Worm (Caenorhabditis elegans) whole organism, L4 larva: ENCODE results near the gene pges-2.

Experiments used
- F44E2.7 ChIP-seq: fragments of 200-800 bp; sonication (Bioruptor generic); IDR thresholded peaks from 2 replicates; pipeline ENCODE4 v2.1.2; 2022; ENCODE audit warnings: missing genetic modification characterization, missing compliant biosample characterization
- F49E8.2 ChIP-seq: sonication (generic microtip); optimal IDR thresholded peaks from 2 replicates; lab custom pipeline; 2016; ENCODE audit warnings: missing compliant biosample characterization, mild to moderate bottlenecking, missing genetic modification characterization, borderline replicate concordance
- T20F7.1 ChIP-seq: fragments of 200-800 bp; sonication (Bioruptor generic); optimal IDR thresholded peaks from 2 replicates; lab custom pipeline; 2018; ENCODE audit warnings: mild to moderate bottlenecking, missing genetic modification characterization, missing compliant biosample characterization
- T26A8.4 ChIP-seq: fragments of 200-800 bp; sonication (Bioruptor generic); IDR thresholded peaks from 2 replicates; pipeline ENCODE4 v1.3.6; 2022; ENCODE audit warnings: missing genetic modification characterization, missing compliant biosample characterization
- Y48G9A.11 ChIP-seq: fragments of 200-800 bp; sonication (Bioruptor generic); IDR thresholded peaks from 2 replicates; pipeline ENCODE4 v1.3.6; 2022; ENCODE audit warnings: missing genetic modification reagents, missing genetic modification characterization, missing compliant biosample characterization
- Y75B8A.6 ChIP-seq: fragments of 200-800 bp; sonication (Bioruptor generic); IDR thresholded peaks from 2 replicates; pipeline ENCODE4 v1.3.6; 2022; ENCODE audit warnings: missing genetic modification reagents, missing genetic modification characterization, missing compliant biosample characterization
- aly-2 ChIP-seq: sonication (generic microtip); optimal IDR thresholded peaks from 2 replicates; lab custom pipeline; 2018; ENCODE audit warnings: missing biosample characterization, missing genetic modification characterization
- ama-1 ChIP-seq: fragments of 150-350 bp; optimal IDR thresholded peaks from 2 replicates; lab custom pipeline; 2014; ENCODE audit warnings: inconsistent platforms, mixed read lengths
- arid-1 ChIP-seq: fragments of 200-800 bp; sonication (Bioruptor generic); conservative IDR thresholded peaks from 2 replicates; pipeline ENCODE4 v1.3.6; 2022; ENCODE audit warnings: missing genetic modification reagents, missing genetic modification characterization, missing compliant biosample characterization
- ceh-28 ChIP-seq: fragments of 150-350 bp; optimal IDR thresholded peaks from 2 replicates; lab custom pipeline; 2014; ENCODE audit warnings: missing biosample characterization, missing genetic modification reagents, missing genetic modification characterization
- ceh-32 ChIP-seq: sonication (generic microtip); optimal IDR thresholded peaks from 2 replicates; lab custom pipeline; 2016; ENCODE audit warnings: mild to moderate bottlenecking, missing genetic modification characterization, missing compliant biosample characterization; ENCODE audit not compliant: poor library complexity
- ceh-44 ChIP-seq: fragments of 200-800 bp; sonication (Bioruptor generic); IDR thresholded peaks from 2 replicates; pipeline ENCODE4 v1.3.6; 2022; ENCODE audit warnings: missing genetic modification reagents, missing genetic modification characterization, missing compliant biosample characterization
- ceh-82 ChIP-seq: sonication (generic microtip); optimal IDR thresholded peaks from 2 replicates; lab custom pipeline; 2017; ENCODE audit warnings: missing biosample characterization, missing genetic modification characterization
- daf-19 ChIP-seq: fragments of 200-800 bp; sonication (Bioruptor generic); conservative IDR thresholded peaks from 2 replicates; pipeline ENCODE4 v1.3.6; 2022; ENCODE audit warnings: missing genetic modification characterization, missing compliant biosample characterization
- dpl-1 ChIP-seq: fragments of 150-350 bp; optimal IDR thresholded peaks from 2 replicates; lab custom pipeline; 2014; ENCODE audit warnings: missing biosample characterization, missing genetic modification reagents, missing genetic modification characterization
- egl-43 ChIP-seq: fragments of 200-800 bp; sonication (Bioruptor generic); IDR thresholded peaks from 2 replicates; pipeline ENCODE4 v1.3.6; 2022; ENCODE audit warnings: missing genetic modification reagents, missing genetic modification characterization, missing compliant biosample characterization
- fos-1 ChIP-seq: fragments of 150-350 bp; optimal IDR thresholded peaks from 2 replicates; lab custom pipeline; 2014; ENCODE audit warnings: missing biosample characterization, missing genetic modification characterization
- gei-8 ChIP-seq: fragments of 200-800 bp; sonication (Bioruptor generic); optimal IDR thresholded peaks from 2 replicates; lab custom pipeline; 2018; ENCODE audit warnings: mild to moderate bottlenecking, missing genetic modification characterization, missing compliant biosample characterization
- hif-1 ChIP-seq, 2 experiments: sonication (generic microtip); optimal IDR thresholded peaks; 2 replicates each; lab custom pipeline; 2016 to 2017; ENCODE audit warnings: missing compliant biosample characterization in 2 of 2, missing genetic modification characterization in 2 of 2, missing genetic modification reagents in 2 of 2, missing genotype in 2 of 2, mild to moderate bottlenecking in 1 of 2
- hlh-11 ChIP-seq: fragments of 200-800 bp; sonication (Bioruptor generic); optimal IDR thresholded peaks from 2 replicates; lab custom pipeline; 2018; ENCODE audit warnings: mild to moderate bottlenecking, missing genetic modification characterization, missing compliant biosample characterization
- hlh-30 ChIP-seq: sonication (generic microtip); optimal IDR thresholded peaks from 2 replicates; lab custom pipeline; 2017; ENCODE audit warnings: antibody characterized with exemption, mild to moderate bottlenecking, missing genetic modification characterization, missing compliant biosample characterization; ENCODE audit not compliant: insufficient read depth
- jun-1 ChIP-seq: fragments of 150-350 bp; optimal IDR thresholded peaks from 2 replicates; lab custom pipeline; 2014; ENCODE audit warnings: missing biosample characterization, missing genetic modification reagents, missing genetic modification characterization
- lim-7 ChIP-seq: fragments of 200-800 bp; sonication (Bioruptor generic); IDR thresholded peaks from 2 replicates; pipeline ENCODE4 v1.3.6; 2022; ENCODE audit warnings: missing genetic modification characterization, missing compliant biosample characterization
- lin-38 ChIP-seq: fragments of 200-800 bp; sonication (Bioruptor generic); IDR thresholded peaks from 2 replicates; pipeline ENCODE4 v1.3.6; 2022; ENCODE audit warnings: missing genetic modification reagents, missing genetic modification characterization, missing compliant biosample characterization
- lin-39 ChIP-seq: fragments of 150-350 bp; optimal IDR thresholded peaks from 2 replicates; lab custom pipeline; 2014; ENCODE audit warnings: missing biosample characterization, missing genetic modification reagents, missing genetic modification characterization
- lsy-2 ChIP-seq, 2 experiments: fragments of 150-350 bp in 1 of 2; sonication (generic microtip) in 1 of 2; optimal IDR thresholded peaks; 2 replicates each; lab custom pipeline; 2014 to 2017; ENCODE audit warnings: missing biosample characterization in 2 of 2, missing genetic modification characterization in 2 of 2
- mdl-1 ChIP-seq, 2 experiments: fragments of 150-350 bp in 1 of 2; sonication (generic microtip) in 1 of 2; optimal IDR thresholded peaks; 2 replicates each; lab custom pipeline; 2014 to 2017; ENCODE audit warnings: missing biosample characterization in 2 of 2, missing genetic modification characterization in 2 of 2
- mep-1 ChIP-seq: fragments of 150-350 bp; sonication (generic microtip); optimal IDR thresholded peaks from 3 replicates; lab custom pipeline; 2014; ENCODE audit warnings: missing biosample characterization, missing genetic modification characterization
- mes-2 ChIP-seq: sonication (generic microtip); optimal IDR thresholded peaks from 2 replicates; lab custom pipeline; 2016; ENCODE audit warnings: missing genotype, mild to moderate bottlenecking, missing genetic modification characterization, missing compliant biosample characterization; ENCODE audit not compliant: poor library complexity, severe bottlenecking
- nhr-10 ChIP-seq: fragments of 150-350 bp; optimal IDR thresholded peaks from 2 replicates; lab custom pipeline; 2014; ENCODE audit warnings: missing biosample characterization, missing genetic modification characterization
- nhr-237 ChIP-seq: sonication (generic microtip); optimal IDR thresholded peaks from 2 replicates; lab custom pipeline; 2017; ENCODE audit warnings: missing biosample characterization, missing genetic modification characterization
- nhr-42 ChIP-seq: fragments of 200-800 bp; sonication (Bioruptor generic); IDR thresholded peaks from 2 replicates; pipeline ENCODE4 v1.3.6; 2022; ENCODE audit warnings: missing genetic modification characterization, missing compliant biosample characterization
- nhr-48 ChIP-seq: sonication (generic microtip); optimal IDR thresholded peaks from 2 replicates; lab custom pipeline; 2016; ENCODE audit warnings: mild to moderate bottlenecking, missing genetic modification characterization, missing compliant biosample characterization
- nhr-6 ChIP-seq: fragments of 150-350 bp; optimal IDR thresholded peaks from 2 replicates; lab custom pipeline; 2014; ENCODE audit warnings: missing biosample characterization, missing genetic modification characterization
- nhr-76 ChIP-seq: fragments of 150-350 bp; optimal IDR thresholded peaks from 2 replicates; lab custom pipeline; 2014; ENCODE audit warnings: missing biosample characterization, missing genetic modification characterization
- nhr-77 ChIP-seq: fragments of 150-350 bp; optimal IDR thresholded peaks from 2 replicates; lab custom pipeline; 2014; ENCODE audit warnings: missing biosample characterization, missing genetic modification characterization
- pha-4 ChIP-seq, 2 experiments: fragments of 150-350 bp in 1 of 2; fragments of 200-800 bp in 1 of 2; sonication (Bioruptor generic) in 1 of 2; IDR thresholded peaks in 1 of 2; optimal IDR thresholded peaks in 1 of 2; 2 replicates each; pipeline versions ENCODE4 v1.3.6 to Lab custom; 2014 to 2022; ENCODE audit warnings: missing genetic modification characterization in 2 of 2, missing genetic modification reagents in 2 of 2, missing biosample characterization in 1 of 2, missing compliant biosample characterization in 1 of 2
- pqm-1 ChIP-seq: sonication (generic microtip); optimal IDR thresholded peaks from 2 replicates; lab custom pipeline; 2017; ENCODE audit warnings: missing biosample characterization, missing genetic modification characterization
- rbr-2 ChIP-seq: sonication (generic microtip); optimal IDR thresholded peaks from 2 replicates; lab custom pipeline; 2016; ENCODE audit warnings: missing genotype, missing genetic modification characterization, missing compliant biosample characterization
- saeg-2 ChIP-seq: fragments of 200-800 bp; sonication (Bioruptor generic); IDR thresholded peaks from 2 replicates; pipeline ENCODE4 v1.3.6; 2022; ENCODE audit warnings: missing genetic modification reagents, missing genetic modification characterization, missing compliant biosample characterization
- sdz-12 ChIP-seq: fragments of 200-800 bp; sonication (Bioruptor generic); optimal IDR thresholded peaks from 2 replicates; lab custom pipeline; 2018; ENCODE audit warnings: mild to moderate bottlenecking, missing genetic modification characterization, missing compliant biosample characterization
- snpc-1.2 ChIP-seq: fragments of 200-800 bp; sonication (Bioruptor generic); IDR thresholded peaks from 2 replicates; pipeline ENCODE4 v1.3.6; 2022; ENCODE audit warnings: missing genetic modification reagents, missing genetic modification characterization, missing compliant biosample characterization
- snpc-4 ChIP-seq: fragments of 150-350 bp; optimal IDR thresholded peaks from 2 replicates; lab custom pipeline; 2014; ENCODE audit warnings: missing biosample characterization, missing genetic modification characterization
- spr-1 ChIP-seq: sonication (generic microtip); optimal IDR thresholded peaks from 2 replicates; lab custom pipeline; 2016; ENCODE audit warnings: mild to moderate bottlenecking, missing genetic modification characterization, missing compliant biosample characterization
- spr-3 ChIP-seq: fragments of 200-800 bp; sonication (Bioruptor generic); optimal IDR thresholded peaks from 2 replicates; lab custom pipeline; 2018; ENCODE audit warnings: mild to moderate bottlenecking, missing genetic modification characterization, missing compliant biosample characterization
- tag-97 ChIP-seq: fragments of 200-800 bp; sonication (Bioruptor generic); IDR thresholded peaks from 2 replicates; pipeline ENCODE4 v1.3.6; 2022; ENCODE audit warnings: missing genetic modification characterization, missing compliant biosample characterization
- tra-1 ChIP-seq: fragments of 200-800 bp; sonication (Bioruptor generic); IDR thresholded peaks from 2 replicates; pipeline ENCODE4 v1.3.6; 2022; ENCODE audit warnings: missing genetic modification reagents, missing genetic modification characterization, missing compliant biosample characterization
- unc-62 ChIP-seq, 3 experiments: fragments of 150-350 bp in 1 of 3; sonication (generic microtip); optimal IDR thresholded peaks in 2 of 3; peaks in 1 of 3; 1 replicate in 1 of 3; 2 replicates in 2 of 3; lab custom pipeline; 2014 to 2017; ENCODE audit warnings: missing biosample characterization in 3 of 3, missing genetic modification characterization in 3 of 3, missing genetic modification reagents in 3 of 3, missing genotype in 1 of 3
- vab-7 ChIP-seq: fragments of 200-800 bp; sonication (Bioruptor generic); IDR thresholded peaks from 2 replicates; pipeline ENCODE4 v1.3.6; 2022; ENCODE audit warnings: missing genetic modification reagents, missing genetic modification characterization, missing compliant biosample characterization
- zfp-3 ChIP-seq: fragments of 200-800 bp; sonication (Bioruptor generic); conservative IDR thresholded peaks from 2 replicates; pipeline ENCODE4 v1.3.6; 2022; ENCODE audit warnings: missing genetic modification reagents, missing genetic modification characterization, missing compliant biosample characterization

Gene pges-2

ce11 chrIV:10373772-10374288, 6.2 kb upstream of the pges-2 start, which contains the start of gene mpz-5 (continued):
- TF ChIP-seq T20F7.1 (GFP tag; lab: Kevin White, UChicago) (peak; percentile 53), pha-4 (GFP tag; IDR thresholded peaks at IDR 0.05; lab: Robert Waterston, UW) (no peak), pha-4 (tag; optimal IDR thresholded peaks at IDR 0.05; lab: Kevin White, UChicago) (peak; percentile 53), hif-1 (tag; optimal IDR thresholded peaks at IDR 0.05; lab: Kevin White, UChicago) (peak in 1 of 2 experiments; percentile 37), egl-43 (no peak), nhr-10 (no peak), rbr-2 (tag; lab: Kevin White, UChicago) (peak; percentile 75), nhr-76 (no peak), unc-62 (GFP tag; optimal IDR thresholded peaks at IDR 0.05 in 1 of 2; lab: Kevin White, UChicago) (no peak), unc-62 (tag; optimal IDR thresholded peaks at IDR 0.05; lab: Kevin White, UChicago) (no peak), lsy-2 (tag; optimal IDR thresholded peaks at IDR 0.05; lab: Kevin White, UChicago) (peak in 1 of 2 experiments; percentile 89), sdz-12 (GFP tag; lab: Kevin White, UChicago) (no peak), aly-2 (tag; lab: Kevin White, UChicago) (no peak), fos-1 (no peak), snpc-1.2 (GFP tag; lab: Robert Waterston, UW) (0 out of 2 replicates have a peak, but pooled peaks have one; percentile 55), ceh-28 (no peak), ceh-82 (tag; lab: Kevin White, UChicago) (no peak), Y75B8A.6 (GFP tag; lab: Robert Waterston, UW) (no peak), lin-39 (tag; lab: Kevin White, UChicago) (no peak), nhr-237 (tag; lab: Kevin White, UChicago) (no peak), ceh-44 (GFP tag; lab: Robert Waterston, UW) (no peak), F44E2.7 (GFP tag; lab: Robert Waterston, UW) (no peak), tag-97 (GFP tag; lab: Robert Waterston, UW) (no peak), nhr-48 (tag; lab: Kevin White, UChicago) (peak; percentile 7), spr-3 (GFP tag; lab: Kevin White, UChicago) (no peak), vab-7 (GFP tag; lab: Robert Waterston, UW) (no peak), tra-1 (GFP tag; lab: Robert Waterston, UW) (no peak), T26A8.4 (GFP tag; lab: Robert Waterston, UW) (peak; percentile 40; the same call in 1 of the 2 replicates), jun-1 (tag; lab: Kevin White, UChicago) (no peak), mdl-1 (tag; optimal IDR thresholded peaks at IDR 0.05; lab: Kevin White, UChicago) (peak in 1 of 2 experiments; percentile 22), mep-1 (peak; percentile 67), F49E8.2 (tag; lab: Kevin White, UChicago) (no peak), lin-38 (GFP tag; lab: Robert Waterston, UW) (peak; percentile 74), ama-1 (lab: Kevin White, UChicago) (no peak), snpc-4 (tag; lab: Kevin White, UChicago) (no peak), nhr-77 (peak; percentile 51), nhr-42 (no peak), daf-19 (GFP tag; lab: Robert Waterston, UW) (no peak), hlh-11 (tag; lab: Kevin White, UChicago) (peak; percentile 55), lim-7 (no peak), spr-1 (tag; lab: Kevin White, UChicago) (peak; percentile 30), pqm-1 (no peak), nhr-6 (tag; lab: Kevin White, UChicago) (peak; percentile 17), Y48G9A.11 (no peak), saeg-2 (GFP tag; lab: Robert Waterston, UW) (no peak), mes-2 (peak; percentile 69), zfp-3 (no peak), dpl-1 (GFP tag; lab: Kevin White, UChicago) (peak; percentile 71), gei-8 (GFP tag; lab: Kevin White, UChicago) (no peak), hlh-30 (tag; lab: Kevin White, UChicago) (peak; percentile 59), ceh-32 (tag; lab: Kevin White, UChicago) (no peak), arid-1 (GFP tag; lab: Robert Waterston, UW) (no peak)
